Fruit fly (Drosophila melanogaster) whole organism, embryonic: ENCODE data around the gene CG13605.

Experiments
- C15 ChIP-seq: fragments of 200-800 bp; sonication (Bioruptor generic); IDR thresholded peaks from 3 replicates; pipeline ENCODE4 v1.3.6; 2022; ENCODE audit warnings: missing biosample characterization, missing genetic modification characterization
- CG10462 ChIP-seq: fragments of 200-800 bp; sonication (Bioruptor generic); optimal IDR thresholded peaks from 2 replicates; lab custom pipeline; 2016; ENCODE audit warnings: missing biosample characterization, missing genetic modification characterization
- CG10979 ChIP-seq: fragments of 200-800 bp; sonication (Bioruptor generic); optimal IDR thresholded peaks from 2 replicates; lab custom pipeline; 2018; ENCODE audit warnings: missing biosample characterization, mild to moderate bottlenecking, missing genetic modification characterization, moderate library complexity
- CG11723 ChIP-seq: fragments of 200-800 bp; sonication (Bioruptor generic); optimal IDR thresholded peaks from 2 replicates; lab custom pipeline; 2017; ENCODE audit warnings: missing biosample characterization, mild to moderate bottlenecking, missing genetic modification characterization
- CG12299 ChIP-seq: fragments of 200-800 bp; sonication (Bioruptor generic); optimal IDR thresholded peaks from 2 replicates; lab custom pipeline; 2018; ENCODE audit warnings: missing biosample characterization, mild to moderate bottlenecking, missing genetic modification characterization
- CG14014 ChIP-seq: fragments of 200-800 bp; sonication (Bioruptor generic); IDR thresholded peaks from 2 replicates; pipeline ENCODE4 v1.3.6; 2022; ENCODE audit warnings: missing biosample characterization, missing genetic modification characterization
- CG14050 ChIP-seq: fragments of 200-800 bp; sonication (Bioruptor generic); IDR thresholded peaks from 3 replicates; pipeline ENCODE4 v1.3.6; 2022; ENCODE audit warnings: missing biosample characterization, missing genetic modification characterization
- CG15514 ChIP-seq: fragments of 200-800 bp; sonication (Bioruptor generic); optimal IDR thresholded peaks from 3 replicates; lab custom pipeline; 2017; ENCODE audit warnings: missing biosample characterization, missing genetic modification characterization, mild to moderate bottlenecking, moderate library complexity, missing genetic modification reagents
- CG17186 ChIP-seq: fragments of 200-800 bp; sonication (Bioruptor generic); optimal IDR thresholded peaks from 3 replicates; lab custom pipeline; 2017; ENCODE audit warnings: missing biosample characterization, missing genetic modification reagents, missing genetic modification characterization
- CG17568 ChIP-seq: fragments of 200-800 bp; sonication (Bioruptor generic); optimal IDR thresholded peaks from 2 replicates; lab custom pipeline; 2018; ENCODE audit warnings: missing biosample characterization, mild to moderate bottlenecking, missing genetic modification characterization, moderate library complexity
- CG2199 ChIP-seq: fragments of 200-800 bp; sonication (Bioruptor generic); IDR thresholded peaks from 3 replicates; pipeline ENCODE4 v1.3.6; 2022; ENCODE audit warnings: missing biosample characterization, missing genetic modification characterization
- CG30403 ChIP-seq: fragments of 200-800 bp; sonication (Bioruptor generic); optimal IDR thresholded peaks from 3 replicates; lab custom pipeline; 2016; ENCODE audit warnings: missing biosample characterization, missing genetic modification characterization
- CG34422 ChIP-seq: fragments of 200-800 bp; sonication (Bioruptor generic); IDR thresholded peaks from 3 replicates; pipeline ENCODE4 v1.3.6; 2022; ENCODE audit warnings: missing biosample characterization, missing genetic modification characterization
- CG3726 ChIP-seq: fragments of 200-800 bp; sonication (Bioruptor generic); IDR thresholded peaks from 3 replicates; pipeline ENCODE4, ENCODE4 v1.3.6; 2022; ENCODE audit warnings: missing biosample characterization, missing genetic modification characterization
- CG42726 ChIP-seq: fragments of 200-800 bp; sonication (Bioruptor generic); IDR thresholded peaks from 2 replicates; pipeline ENCODE4 v1.3.6; 2022; ENCODE audit warnings: missing biosample characterization, missing genetic modification characterization; ENCODE audit not compliant: partially characterized antibody
- CG43689 ChIP-seq: fragments of 200-800 bp; sonication (Bioruptor generic); IDR thresholded peaks from 2 replicates; pipeline ENCODE4 v1.3.6; 2022; ENCODE audit warnings: missing biosample characterization, missing genetic modification characterization
- CG8290 ChIP-seq, 3 experiments: fragments of 200-800 bp; sonication (Bioruptor generic); optimal IDR thresholded peaks; 2 replicates each; lab custom pipeline; 2016 to 2019; ENCODE audit warnings: missing biosample characterization in 3 of 3, missing genetic modification characterization in 3 of 3, mild to moderate bottlenecking in 2 of 3, moderate library complexity in 1 of 3
- CG8359 ChIP-seq: fragments of 200-800 bp; sonication (Bioruptor generic); optimal IDR thresholded peaks from 2 replicates; lab custom pipeline; 2017; ENCODE audit warnings: missing biosample characterization, mild to moderate bottlenecking, missing genetic modification characterization, borderline replicate concordance
- CG8944 ChIP-seq: fragments of 200-800 bp; sonication (Bioruptor generic); optimal IDR thresholded peaks from 3 replicates; lab custom pipeline; 2016; ENCODE audit warnings: missing biosample characterization, missing genetic modification characterization
- CkIIα-i1 ChIP-seq: fragments of 200-800 bp; sonication (Bioruptor generic); IDR thresholded peaks from 2 replicates; pipeline ENCODE4 v1.3.6; 2022; ENCODE audit warnings: missing biosample characterization, missing genetic modification characterization
- Gsc ChIP-seq: fragments of 200-800 bp; sonication (Bioruptor generic); IDR thresholded peaks from 2 replicates; pipeline ENCODE4 v1.3.6; 2022; ENCODE audit warnings: missing biosample characterization, missing genetic modification characterization
- HLH54F ChIP-seq: fragments of 200-800 bp; sonication (Bioruptor generic); optimal IDR thresholded peaks from 3 replicates; lab custom pipeline; 2016; ENCODE audit warnings: missing biosample characterization, missing genetic modification characterization
- Max ChIP-seq: fragments of 200-800 bp; sonication (Bioruptor generic); optimal IDR thresholded peaks from 2 replicates; lab custom pipeline; 2016; ENCODE audit warnings: missing biosample characterization, mild to moderate bottlenecking, missing genetic modification characterization
- NK7.1 ChIP-seq: fragments of 200-800 bp; sonication (Bioruptor generic); optimal IDR thresholded peaks from 3 replicates; lab custom pipeline; 2016; ENCODE audit warnings: missing biosample characterization, missing genetic modification characterization
- Nf-YC ChIP-seq: fragments of 200-800 bp; optimal IDR thresholded peaks from 3 replicates; lab custom pipeline; 2019; ENCODE audit warnings: missing biosample characterization, mild to moderate bottlenecking, missing genetic modification characterization, moderate library complexity
- Rx ChIP-seq: fragments of 200-800 bp; sonication (Bioruptor generic); IDR thresholded peaks from 2 replicates; pipeline ENCODE4 v1.3.6; 2022; ENCODE audit warnings: missing biosample characterization, missing genetic modification characterization
- Scr ChIP-seq: fragments of 200-800 bp; sonication (Bioruptor generic); IDR thresholded peaks from 2 replicates; pipeline ENCODE4 v1.3.6; 2022; ENCODE audit warnings: missing biosample characterization, missing genetic modification characterization; ENCODE audit not compliant: partially characterized antibody
- Xbp1 ChIP-seq: fragments of 200-800 bp; sonication (Bioruptor generic); optimal IDR thresholded peaks from 3 replicates; lab custom pipeline; 2016; ENCODE audit warnings: missing biosample characterization, mild to moderate bottlenecking, missing genetic modification characterization
- ac ChIP-seq: fragments of 200-800 bp; sonication (Bioruptor generic); optimal IDR thresholded peaks from 3 replicates; lab custom pipeline; 2017; ENCODE audit warnings: missing biosample characterization, mild to moderate bottlenecking, missing genetic modification characterization
- br ChIP-seq: fragments of >200 bp; optimal IDR thresholded peaks from 2 replicates; lab custom pipeline; 2017
- bsh ChIP-seq, 2 experiments: fragments of 200-800 bp; sonication (Bioruptor generic); optimal IDR thresholded peaks; 2 replicates each; lab custom pipeline; 2017 to 2018; ENCODE audit warnings: mild to moderate bottlenecking in 2 of 2, missing biosample characterization in 2 of 2, missing genetic modification characterization in 2 of 2, moderate library complexity in 1 of 2
- cad ChIP-seq: fragments of >200 bp; optimal IDR thresholded peaks from 2 replicates; lab custom pipeline; 2017; ENCODE audit warnings: missing biosample characterization, missing genetic modification characterization
- corto ChIP-seq: fragments of 200-800 bp; sonication (Bioruptor generic); optimal IDR thresholded peaks from 2 replicates; lab custom pipeline; 2016; ENCODE audit warnings: missing biosample characterization, mild to moderate bottlenecking, missing genetic modification characterization, moderate library complexity
- cwo ChIP-seq: fragments of 200-800 bp; sonication (Bioruptor generic); optimal IDR thresholded peaks from 3 replicates; lab custom pipeline; 2017; ENCODE audit warnings: missing biosample characterization, missing genetic modification characterization, mild to moderate bottlenecking, moderate library complexity, missing genetic modification reagents
- dmrt99B ChIP-seq: fragments of 200-800 bp; sonication (Bioruptor generic); optimal IDR thresholded peaks from 2 replicates; lab custom pipeline; 2018; ENCODE audit warnings: missing biosample characterization, mild to moderate bottlenecking, missing genetic modification characterization, moderate library complexity
- dpn ChIP-seq, 2 experiments: fragments of 200-800 bp; sonication (Bioruptor generic); optimal IDR thresholded peaks; 3 replicates each; lab custom pipeline; 2016; ENCODE audit warnings: missing biosample characterization in 2 of 2, missing genetic modification characterization in 2 of 2
- hkb ChIP-seq, 2 experiments: fragments of 200-800 bp in 1 of 2; fragments of >200 bp in 1 of 2; sonication (Bioruptor generic) in 1 of 2; IDR thresholded peaks in 1 of 2; optimal IDR thresholded peaks in 1 of 2; 2 replicates each; pipeline versions ENCODE4 v1.3.6 to Lab custom; 2017 to 2022; ENCODE audit warnings: missing biosample characterization in 1 of 2, missing genetic modification characterization in 1 of 2
- ind ChIP-seq: fragments of 200-800 bp; sonication (Bioruptor generic); optimal IDR thresholded peaks from 3 replicates; lab custom pipeline; 2016; ENCODE audit warnings: missing biosample characterization, missing genetic modification characterization
- insv ChIP-seq, 2 experiments: fragments of 200-800 bp; sonication (Bioruptor generic); optimal IDR thresholded peaks; 3 replicates each; lab custom pipeline; 2016 to 2018; ENCODE audit warnings: missing biosample characterization in 2 of 2, missing genetic modification characterization in 2 of 2
- lola ChIP-seq, 3 experiments: fragments of >200 bp in 2 of 3; fragments of 200-800 bp in 1 of 3; sonication (Bioruptor generic) in 1 of 3; optimal IDR thresholded peaks; 2 replicates each; lab custom pipeline; 2017 to 2019; ENCODE audit warnings: missing biosample characterization in 3 of 3, missing genetic modification characterization in 3 of 3, mild to moderate bottlenecking in 1 of 3, moderate library complexity in 1 of 3
- mam ChIP-seq: fragments of 200-800 bp; sonication (Bioruptor generic); optimal IDR thresholded peaks from 3 replicates; lab custom pipeline; 2016; ENCODE audit warnings: missing biosample characterization, missing genetic modification characterization
- p53 ChIP-seq: fragments of 200-800 bp; sonication (Bioruptor generic); optimal IDR thresholded peaks from 2 replicates; lab custom pipeline; 2016; ENCODE audit warnings: missing biosample characterization, missing genetic modification characterization
- salm ChIP-seq: fragments of 200-800 bp; sonication (Bioruptor generic); optimal IDR thresholded peaks from 2 replicates; lab custom pipeline; 2018; ENCODE audit warnings: missing biosample characterization, mild to moderate bottlenecking, missing genetic modification characterization
- sens ChIP-seq: fragments of 200-800 bp; sonication (Bioruptor generic); peaks from one replicate; lab custom pipeline; 2016; ENCODE audit warnings: missing biosample characterization, missing genetic modification characterization
- seq ChIP-seq: fragments of 200-800 bp; sonication (Bioruptor generic); IDR thresholded peaks from 2 replicates; pipeline ENCODE4 v1.3.6; 2022; ENCODE audit warnings: missing biosample characterization, missing genetic modification characterization
- ssp ChIP-seq: fragments of 200-800 bp; sonication (Bioruptor generic); IDR thresholded peaks from 2 replicates; pipeline ENCODE4 v1.3.6; 2022; ENCODE audit warnings: missing biosample characterization, missing genetic modification characterization
- tin ChIP-seq: fragments of 200-800 bp; sonication (Bioruptor generic); optimal IDR thresholded peaks from 3 replicates; lab custom pipeline; 2016; ENCODE audit warnings: missing biosample characterization, missing genetic modification characterization
- yki ChIP-seq: fragments of >200 bp; optimal IDR thresholded peaks from 3 replicates; lab custom pipeline; 2018
- zen2 ChIP-seq: fragments of 200-800 bp; sonication (Bioruptor generic); IDR thresholded peaks from 3 replicates; pipeline ENCODE4 v1.3.6; 2022; ENCODE audit warnings: missing biosample characterization, missing genetic modification characterization; ENCODE audit not compliant: partially characterized antibody

The CG13605 gene

dm6 chr3R:24141013-24141592, 28.9 kb upstream of the CG13605 start, which contains the start of gene Kal1 (continued):
- TF ChIP-seq Rx (GFP tag; lab: Robert Waterston, UW) (peak; percentile 85), seq (GFP tag; lab: Robert Waterston, UW) (peak; percentile 95), CG10462 (GFP tag; lab: Kevin White, UChicago) (peak; percentile 72), mam (no peak), insv (GFP tag; optimal IDR thresholded peaks at IDR 0.05; lab: Kevin White, UChicago) (peak in 1 of 2 experiments; percentile 7), Xbp1 (GFP tag; lab: Kevin White, UChicago) (peak; percentile 86), CG43689 (GFP tag; lab: Robert Waterston, UW) (peak; percentile 87), CG34422 (GFP tag; lab: Robert Waterston, UW) (peak; percentile 90), Gsc (GFP tag; lab: Robert Waterston, UW) (peak; percentile 69), CG11723 (GFP tag; lab: Kevin White, UChicago) (peak; percentile 91), CG2199 (GFP tag; lab: Robert Waterston, UW) (peak; percentile 85; the same call in 2 of the 3 replicates), CG14050 (GFP tag; lab: Robert Waterston, UW) (peak; percentile 91), CG8944 (GFP tag; lab: Kevin White, UChicago) (no peak), zen2 (no peak), cwo (GFP tag; lab: Kevin White, UChicago) (peak; percentile 82), salm (tag; lab: Kevin White, UChicago) (peak; percentile 94), cad (GFP tag; lab: Kevin White, UChicago) (no peak), br (no peak), CG30403 (GFP tag; lab: Kevin White, UChicago) (peak; percentile 88), hkb (optimal IDR thresholded peaks at IDR 0.05; lab: Kevin White, UChicago) (no peak), hkb (GFP tag; IDR thresholded peaks at IDR 0.05; lab: Robert Waterston, UW) (peak; percentile 96), ind (peak; percentile 82), sens (peak; percentile 96), CG17186 (peak; percentile 74), CG8359 (GFP tag; lab: Kevin White, UChicago) (peak; percentile 81), HLH54F (GFP tag; lab: Kevin White, UChicago) (no peak), p53 (GFP tag; lab: Kevin White, UChicago) (no peak), corto (GFP tag; lab: Kevin White, UChicago) (peak; percentile 94), CG8290 (GFP tag; optimal IDR thresholded peaks at IDR 0.05; lab: Kevin White, UChicago) (peak; percentile 78), CG8290 (tag; optimal IDR thresholded peaks at IDR 0.05; lab: Kevin White, UChicago) (peak in 1 of 2 experiments; percentile 66), CG15514 (peak; percentile 77), CG17568 (GFP tag; lab: Kevin White, UChicago) (peak; percentile 89), Scr (GFP tag; lab: Robert Waterston, UW) (no peak), dmrt99B (tag; lab: Kevin White, UChicago) (peak; percentile 96), NK7.1 (no peak), CG12299 (peak; percentile 89), ac (GFP tag; lab: Kevin White, UChicago) (peak; percentile 57), ssp (GFP tag; lab: Robert Waterston, UW) (peak; percentile 76), CG3726 (GFP tag; lab: Robert Waterston, UW) (peak; percentile 81), CG14014 (GFP tag; lab: Robert Waterston, UW) (peak; percentile 83; the same call in 1 of the 2 replicates), tin (GFP tag; lab: Kevin White, UChicago) (peak; percentile 90), dpn (GFP tag; optimal IDR thresholded peaks at IDR 0.05; lab: Kevin White, UChicago) (peak in 1 of 2 experiments; percentile 86), lola (GFP tag; optimal IDR thresholded peaks at IDR 0.05; lab: Kevin White, UChicago) (peak in 1 of 3 experiments; percentile 90), C15 (peak; percentile 68; the same call in 1 of the 3 replicates), CG42726 (GFP tag; lab: Robert Waterston, UW) (no peak), CkIIα-i1 (GFP tag; lab: Robert Waterston, UW) (no peak), Nf-YC (tag; lab: Kevin White, UChicago) (peak; percentile 67), yki (lab: Kevin White, UChicago) (no peak), CG10979 (tag; lab: Kevin White, UChicago) (peak; percentile 97), Max (GFP tag; lab: Kevin White, UChicago) (peak; percentile 74), bsh (GFP tag; optimal IDR thresholded peaks at IDR 0.05; lab: Kevin White, UChicago) (peak; percentile 98)
